Fruit fly (Drosophila melanogaster) whole organism, embryonic: ENCODE data around the gene Amacr.

Experiments
- Ada2b ChIP-seq: fragments of 200-800 bp; sonication (Bioruptor generic); IDR thresholded peaks from 2 replicates; pipeline ENCODE4 v1.3.6; 2022; ENCODE audit warnings: missing biosample characterization, missing genetic modification characterization
- Awh ChIP-seq: fragments of 200-800 bp; sonication (Bioruptor generic); IDR thresholded peaks from 2 replicates; pipeline ENCODE4, ENCODE4 v1.3.6; 2022; ENCODE audit warnings: missing biosample characterization, missing genetic modification characterization
- CG10543 ChIP-seq: fragments of 200-800 bp; sonication (Bioruptor generic); optimal IDR thresholded peaks from 3 replicates; lab custom pipeline; 2017; ENCODE audit warnings: missing biosample characterization, mild to moderate bottlenecking, missing genetic modification characterization, moderate library complexity
- CG11398 ChIP-seq: fragments of 200-800 bp; sonication (Bioruptor generic); optimal IDR thresholded peaks from 2 replicates; lab custom pipeline; 2016; ENCODE audit warnings: missing biosample characterization, missing genetic modification characterization
- CG12299 ChIP-seq: fragments of 200-800 bp; sonication (Bioruptor generic); optimal IDR thresholded peaks from 2 replicates; lab custom pipeline; 2018; ENCODE audit warnings: missing biosample characterization, mild to moderate bottlenecking, missing genetic modification characterization
- CG13894 ChIP-seq: fragments of 200-800 bp; sonication (Bioruptor generic); optimal IDR thresholded peaks from 3 replicates; lab custom pipeline; 2018; ENCODE audit warnings: missing biosample characterization, mild to moderate bottlenecking, missing genetic modification characterization, moderate library complexity
- CG16779 ChIP-seq: fragments of 200-800 bp; sonication (Bioruptor generic); IDR thresholded peaks from 2 replicates; pipeline ENCODE4 v1.3.6; 2022; ENCODE audit warnings: missing biosample characterization, missing genetic modification characterization
- CG2199 ChIP-seq: fragments of 200-800 bp; sonication (Bioruptor generic); IDR thresholded peaks from 3 replicates; pipeline ENCODE4 v1.3.6; 2022; ENCODE audit warnings: missing biosample characterization, missing genetic modification characterization
- CG32532 ChIP-seq: fragments of 200-800 bp; sonication (Bioruptor generic); IDR thresholded peaks from 2 replicates; pipeline ENCODE4 v1.3.6; 2022; ENCODE audit warnings: missing biosample characterization, missing genetic modification characterization
- CG34376 ChIP-seq: fragments of 200-800 bp; sonication (Bioruptor generic); optimal IDR thresholded peaks from 2 replicates; lab custom pipeline; 2018; ENCODE audit warnings: missing biosample characterization, mild to moderate bottlenecking, missing genetic modification characterization
- CG42726 ChIP-seq: fragments of 200-800 bp; sonication (Bioruptor generic); IDR thresholded peaks from 2 replicates; pipeline ENCODE4 v1.3.6; 2022; ENCODE audit warnings: missing biosample characterization, missing genetic modification characterization; ENCODE audit not compliant: partially characterized antibody
- CG4730 ChIP-seq: fragments of 200-800 bp; sonication (Bioruptor generic); IDR thresholded peaks from 2 replicates; pipeline ENCODE4 v1.3.6; 2022; ENCODE audit warnings: missing biosample characterization, missing genetic modification characterization
- CG6175 ChIP-seq: fragments of 200-800 bp; sonication (Bioruptor generic); IDR thresholded peaks from 3 replicates; pipeline ENCODE4 v1.3.6; 2022; ENCODE audit warnings: missing biosample characterization, missing genetic modification characterization
- CG6791 ChIP-seq: fragments of 200-800 bp; sonication (Bioruptor generic); IDR thresholded peaks from 3 replicates; pipeline ENCODE4 v1.3.6; 2022; ENCODE audit warnings: missing biosample characterization, missing genetic modification characterization; ENCODE audit not compliant: partially characterized antibody
- CG7357 ChIP-seq: fragments of 200-800 bp; sonication (Bioruptor generic); IDR thresholded peaks from 3 replicates; pipeline ENCODE4 v1.3.6; 2022; ENCODE audit warnings: missing biosample characterization, missing genetic modification characterization
- CG8089 ChIP-seq: fragments of 200-800 bp; sonication (Bioruptor generic); optimal IDR thresholded peaks from 3 replicates; lab custom pipeline; 2016; ENCODE audit warnings: missing biosample characterization, missing genetic modification characterization
- CHES-1-like ChIP-seq: fragments of 200-800 bp; sonication (Bioruptor generic); optimal IDR thresholded peaks from 2 replicates; lab custom pipeline; 2016; ENCODE audit warnings: missing biosample characterization, missing genetic modification characterization
- Deaf1 ChIP-seq: fragments of 200-800 bp; optimal IDR thresholded peaks from 3 replicates; lab custom pipeline; 2019; ENCODE audit warnings: missing biosample characterization, mild to moderate bottlenecking, missing genetic modification characterization, moderate library complexity
- Elba2 ChIP-seq: fragments of 200-800 bp; sonication (Bioruptor generic); optimal IDR thresholded peaks from 3 replicates; lab custom pipeline; 2016; ENCODE audit warnings: missing biosample characterization, missing genetic modification characterization
- Fer1 ChIP-seq: fragments of 200-800 bp; sonication (Bioruptor generic); optimal IDR thresholded peaks from 2 replicates; lab custom pipeline; 2017; ENCODE audit warnings: missing biosample characterization, mild to moderate bottlenecking, missing genetic modification characterization
- Fer2 ChIP-seq: fragments of 200-800 bp; sonication (Bioruptor generic); optimal IDR thresholded peaks from 2 replicates; lab custom pipeline; 2018; ENCODE audit warnings: missing biosample characterization, mild to moderate bottlenecking, missing genetic modification characterization, moderate library complexity
- Fer3 ChIP-seq: fragments of 200-800 bp; sonication (Bioruptor generic); optimal IDR thresholded peaks from 2 replicates; lab custom pipeline; 2018; ENCODE audit warnings: missing biosample characterization, mild to moderate bottlenecking, missing genetic modification characterization, moderate library complexity
- HLHmδ ChIP-seq: fragments of 200-800 bp; sonication (Bioruptor generic); optimal IDR thresholded peaks from 2 replicates; lab custom pipeline; 2018; ENCODE audit warnings: missing biosample characterization, mild to moderate bottlenecking, missing genetic modification characterization, moderate library complexity
- Hey ChIP-seq: fragments of 200-800 bp; sonication (Bioruptor generic); optimal IDR thresholded peaks from 3 replicates; lab custom pipeline; 2018; ENCODE audit warnings: missing biosample characterization, mild to moderate bottlenecking, missing genetic modification characterization
- Hmr ChIP-seq: fragments of 200-800 bp; sonication (Bioruptor generic); optimal IDR thresholded peaks from 3 replicates; lab custom pipeline; 2017; ENCODE audit warnings: mild to moderate bottlenecking, missing biosample characterization, missing genetic modification reagents, missing genetic modification characterization
- Med ChIP-seq: fragments of 200-800 bp; sonication (Bioruptor generic); peaks from one replicate; lab custom pipeline; 2016; ENCODE audit warnings: missing biosample characterization, missing genetic modification characterization, mild to moderate bottlenecking, inconsistent platforms, moderate library complexity
- NFAT ChIP-seq: fragments of 200-800 bp; sonication (Bioruptor generic); IDR thresholded peaks from 2 replicates; pipeline ENCODE4 v1.3.6; 2022; ENCODE audit warnings: missing biosample characterization, missing genetic modification characterization
- Pdp1 ChIP-seq, 2 experiments: fragments of 200-800 bp; sonication (Bioruptor generic); optimal IDR thresholded peaks; 3 replicates each; lab custom pipeline; 2016; ENCODE audit warnings: missing biosample characterization in 2 of 2, missing genetic modification characterization in 2 of 2, mild to moderate bottlenecking in 1 of 2, moderate library complexity in 1 of 2
- Taf1 ChIP-seq: fragments of 200-800 bp; sonication (Bioruptor generic); IDR thresholded peaks from 2 replicates; pipeline ENCODE4 v1.3.6; 2022; ENCODE audit warnings: missing biosample characterization, missing genetic modification characterization
- Trl ChIP-seq, 3 experiments: fragments of >200 bp in 2 of 3; fragments of 200-800 bp in 1 of 3; sonication (Bioruptor generic) in 1 of 3; optimal IDR thresholded peaks; 2 replicates in 1 of 3; 3 replicates in 2 of 3; lab custom pipeline; 2016 to 2017; ENCODE audit warnings: missing biosample characterization in 1 of 3, missing genetic modification characterization in 1 of 3
- amos ChIP-seq: fragments of 200-800 bp; sonication (Bioruptor generic); IDR thresholded peaks from 2 replicates; pipeline ENCODE4 v1.3.6; 2022; ENCODE audit warnings: missing biosample characterization, missing genetic modification characterization; ENCODE audit not compliant: partially characterized antibody
- ap ChIP-seq: fragments of 200-800 bp; sonication (Bioruptor generic); IDR thresholded peaks from 2 replicates; pipeline ENCODE4 v1.3.6; 2022; ENCODE audit warnings: missing biosample characterization, missing genetic modification characterization
- cad ChIP-seq: fragments of >200 bp; optimal IDR thresholded peaks from 2 replicates; lab custom pipeline; 2017; ENCODE audit warnings: missing biosample characterization, missing genetic modification characterization
- cg ChIP-seq: fragments of 200-800 bp; sonication (Bioruptor generic); optimal IDR thresholded peaks from 3 replicates; lab custom pipeline; 2019; ENCODE audit warnings: missing biosample characterization, mild to moderate bottlenecking, missing genetic modification characterization, moderate library complexity
- chinmo ChIP-seq: fragments of 200-800 bp; sonication (Bioruptor generic); IDR thresholded peaks from 4 replicates; pipeline ENCODE4 v1.3.6; 2022; ENCODE audit warnings: missing biosample characterization, missing genetic modification characterization; ENCODE audit not compliant: partially characterized antibody
- corto ChIP-seq: fragments of 200-800 bp; sonication (Bioruptor generic); optimal IDR thresholded peaks from 2 replicates; lab custom pipeline; 2016; ENCODE audit warnings: missing biosample characterization, mild to moderate bottlenecking, missing genetic modification characterization, moderate library complexity
- hth ChIP-seq: fragments of >200 bp; optimal IDR thresholded peaks from 2 replicates; lab custom pipeline; 2017; ENCODE audit warnings: inconsistent platforms
- ken ChIP-seq: fragments of 200-800 bp; sonication (Bioruptor generic); IDR thresholded peaks from 3 replicates; pipeline ENCODE4 v1.3.6; 2022; ENCODE audit warnings: missing biosample characterization, missing genetic modification characterization
- kni ChIP-seq: fragments of 200-800 bp; sonication (Bioruptor generic); optimal IDR thresholded peaks from 3 replicates; lab custom pipeline; 2017; ENCODE audit warnings: mild to moderate bottlenecking, missing biosample characterization, missing genetic modification reagents, missing genetic modification characterization
- onecut ChIP-seq: fragments of 200-800 bp; sonication (Bioruptor generic); IDR thresholded peaks from 2 replicates; pipeline ENCODE4 v1.3.6; 2022; ENCODE audit warnings: missing biosample characterization, missing genetic modification characterization
- pb ChIP-seq: fragments of 200-800 bp; sonication (Bioruptor generic); optimal IDR thresholded peaks from 3 replicates; lab custom pipeline; 2016; ENCODE audit warnings: missing biosample characterization, missing genetic modification characterization
- phol ChIP-seq: fragments of 200-800 bp; sonication (Bioruptor generic); optimal IDR thresholded peaks from 3 replicates; lab custom pipeline; 2018; ENCODE audit warnings: missing biosample characterization, mild to moderate bottlenecking, missing genetic modification characterization, moderate library complexity
- pros ChIP-seq: fragments of 200-800 bp; sonication (Bioruptor generic); optimal IDR thresholded peaks from 3 replicates; lab custom pipeline; 2019; ENCODE audit warnings: missing biosample characterization, mild to moderate bottlenecking, missing genetic modification characterization, moderate library complexity
- scrt ChIP-seq: fragments of 200-800 bp; sonication (Bioruptor generic); optimal IDR thresholded peaks from 2 replicates; lab custom pipeline; 2018; ENCODE audit warnings: missing biosample characterization, mild to moderate bottlenecking, missing genetic modification characterization, moderate library complexity
- sens ChIP-seq: fragments of 200-800 bp; sonication (Bioruptor generic); peaks from one replicate; lab custom pipeline; 2016; ENCODE audit warnings: missing biosample characterization, missing genetic modification characterization
- sqz ChIP-seq: fragments of 200-800 bp; sonication (Bioruptor generic); optimal IDR thresholded peaks from 3 replicates; lab custom pipeline; 2018; ENCODE audit warnings: missing biosample characterization, mild to moderate bottlenecking, missing genetic modification characterization
- vvl ChIP-seq: fragments of 200-800 bp; sonication (Bioruptor generic); IDR thresholded peaks from 2 replicates; pipeline ENCODE4 v1.3.6; 2022; ENCODE audit warnings: missing biosample characterization, missing genetic modification characterization
- z ChIP-seq: fragments of 200-800 bp; sonication (Bioruptor generic); IDR thresholded peaks from 3 replicates; pipeline ENCODE4 v1.3.6; 2022; ENCODE audit warnings: missing biosample characterization, missing genetic modification characterization

Amacr gene

DNA sequence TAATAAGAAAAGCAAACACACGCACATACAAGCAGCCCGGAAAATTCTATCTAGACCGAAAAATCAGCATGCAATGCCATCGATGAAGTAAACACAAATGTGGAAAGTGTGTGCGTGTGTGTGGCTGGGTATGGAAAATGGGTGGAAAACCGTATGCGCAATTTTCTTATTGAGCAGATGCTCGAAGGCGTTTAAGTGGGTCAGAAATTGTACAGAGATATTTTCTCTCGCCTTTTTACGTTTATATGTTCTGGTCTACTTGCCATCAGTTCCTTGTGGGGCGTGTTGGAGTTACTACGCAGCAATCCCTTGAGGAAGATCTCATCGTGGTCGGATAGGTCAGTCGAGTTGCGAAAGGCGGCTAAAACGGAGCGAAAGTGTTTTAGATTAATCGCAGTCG, 43.6 kb upstream of the Amacr start (continued):
- TF ChIP-seq ap (GFP tag; lab: Robert Waterston, UW): no peak
- no peak for TF ChIP-seq CHES-1-like
- TF ChIP-seq Elba2 (GFP tag; lab: Kevin White, UChicago): peak; percentile 54
- TF ChIP-seq CG6175 (GFP tag; lab: Robert Waterston, UW): no peak
- peak; percentile 74 for TF ChIP-seq CG13894 (tag; lab: Kevin White, UChicago)

dm6 chr2L:20794656-20795055, 42.5 kb upstream of the Amacr start:
- TF ChIP-seq Med (GFP tag; lab: Kevin White, UChicago) (peak; percentile 15), Pdp1 (GFP tag; optimal IDR thresholded peaks at IDR 0.05; lab: Kevin White, UChicago) (peak in 1 of 2 experiments; percentile 56), Taf1 (GFP tag; lab: Robert Waterston, UW) (no peak), CG13894 (tag; lab: Kevin White, UChicago) (peak; percentile 9), chinmo (GFP tag; lab: Robert Waterston, UW) (peak; percentile 66; the same call in 2 of the 4 replicates), hth (no peak), CG7357 (GFP tag; lab: Robert Waterston, UW) (no peak), sqz (GFP tag; lab: Kevin White, UChicago) (no peak), sens (GFP tag; lab: Kevin White, UChicago) (peak; percentile 24), Ada2b (GFP tag; lab: Robert Waterston, UW) (no peak), Hey (tag; lab: Kevin White, UChicago) (no peak), vvl (peak; percentile 60; the same call in 1 of the 2 replicates), CG6791 (GFP tag; lab: Robert Waterston, UW) (peak; percentile 25; the same call in 1 of the 3 replicates), CG4730 (GFP tag; lab: Robert Waterston, UW) (0 out of 2 replicates have a peak, but pooled peaks have one; percentile 7), Fer2 (tag; lab: Kevin White, UChicago) (no peak), pros (GFP tag; lab: Kevin White, UChicago) (peak; percentile 64), pb (GFP tag; lab: Kevin White, UChicago) (no peak), kni (peak; percentile 22), z (peak; percentile 67; the same call in 1 of the 3 replicates)

DNA sequence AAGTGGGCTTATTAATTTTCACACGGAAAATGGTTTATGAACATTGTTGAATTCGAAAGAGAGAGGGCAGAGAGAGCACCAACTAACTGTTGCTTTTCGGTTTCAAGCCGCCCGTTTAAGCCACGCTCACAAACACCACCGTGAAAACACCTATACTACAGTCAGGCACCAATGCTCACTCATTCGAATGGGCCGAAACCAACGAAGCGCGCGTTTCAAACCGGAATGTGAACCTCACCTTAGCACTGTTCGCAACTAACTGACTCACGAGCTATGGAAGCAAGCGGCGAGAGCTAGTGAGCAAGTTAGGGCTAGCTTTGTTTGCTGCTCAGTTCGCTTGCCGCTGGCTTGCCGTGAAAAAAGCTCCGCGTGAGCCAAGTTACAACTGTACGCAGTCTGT, 41.7 kb upstream of the Amacr start:
- TF ChIP-seq cad (GFP tag; lab: Kevin White, UChicago) (no peak), CG2199 (GFP tag; lab: Robert Waterston, UW) (0 out of 3 replicates have a peak, but pooled peaks have one; percentile 71), phol (tag; lab: Kevin White, UChicago) (no peak), CG16779 (peak; percentile 70), NFAT (GFP tag; lab: Robert Waterston, UW) (peak; percentile 30; the same call in 1 of the 2 replicates), ken (GFP tag; lab: Robert Waterston, UW) (peak; percentile 28; the same call in 1 of the 3 replicates), amos (GFP tag; lab: Robert Waterston, UW) (peak; percentile 44; the same call in 1 of the 2 replicates), corto (no peak), CG32532 (GFP tag; lab: Robert Waterston, UW) (peak; percentile 27; the same call in 1 of the 2 replicates), onecut (GFP tag; lab: Robert Waterston, UW) (peak; percentile 32; the same call in 1 of the 2 replicates), Awh (GFP tag; lab: Robert Waterston, UW) (peak; percentile 27; the same call in 1 of the 2 replicates), CG42726 (GFP tag; lab: Robert Waterston, UW) (peak; percentile 41; the same call in 1 of the 2 replicates), scrt (GFP tag; lab: Kevin White, UChicago) (peak; percentile 20), CG12299 (tag; lab: Kevin White, UChicago) (peak; percentile 13), Fer1 (GFP tag; lab: Kevin White, UChicago) (peak; percentile 50), Fer3 (tag; lab: Kevin White, UChicago) (peak; percentile 26), CG10543 (GFP tag; lab: Kevin White, UChicago) (peak; percentile 57), CG34376 (GFP tag; lab: Kevin White, UChicago) (peak; percentile 36), cg (GFP tag; lab: Kevin White, UChicago) (peak; percentile 74), Deaf1 (tag; lab: Kevin White, UChicago) (peak; percentile 39), Trl (optimal IDR thresholded peaks at IDR 0.05; lab: Kevin White, UChicago) (peak; percentile 54 to 69), Trl (GFP tag; optimal IDR thresholded peaks at IDR 0.05; lab: Kevin White, UChicago) (peak; percentile 33), HLHmδ (GFP tag; lab: Kevin White, UChicago) (peak; percentile 76), Hmr (GFP tag; lab: Kevin White, UChicago) (peak; percentile 5), CG11398 (GFP tag; lab: Kevin White, UChicago) (peak; percentile 25), CG8089 (GFP tag; lab: Kevin White, UChicago) (no peak)
